Fruit fly (Drosophila melanogaster): ENCODE measurements around the gene trx.

The trx gene

dm6 chr3R:14327472-14328104 lies 40.9 kb upstream of the trx start, which contains the start of gene spn-B:
spn-B (plus strand) TSS chr3R:14328051.
- TF ChIP-seq CG13204 (GFP tag; optimal IDR thresholded peaks at IDR 0.05) (no peak), rn (GFP tag; IDR thresholded peaks at IDR 0.05) (no peak; the same call in 1 of the 2 replicates), fd96Ca (GFP tag; IDR thresholded peaks at IDR 0.05) (peak; percentile 56; the same call in 2 of the 3 replicates), EcR (GFP tag; optimal IDR thresholded peaks at IDR 0.05) (no peak), CG8159 (tag; optimal IDR thresholded peaks at IDR 0.05) (peak; percentile 72), CG15710 (tag; optimal IDR thresholded peaks at IDR 0.05) (peak; percentile 65), CG12605 (GFP tag; IDR thresholded peaks at IDR 0.05) (peak; percentile 62), CG34367 (tag; optimal IDR thresholded peaks at IDR 0.05) (peak; percentile 67), CG17806 (tag; optimal IDR thresholded peaks at IDR 0.05) (peak; percentile 74), CG4496 (GFP tag; IDR thresholded peaks at IDR 0.05) (peak; percentile 80), CG9948 (tag; optimal IDR thresholded peaks at IDR 0.05) (peak; percentile 73), CG14655 (GFP tag; optimal IDR thresholded peaks at IDR 0.05) (no peak), D1 (tag; optimal IDR thresholded peaks at IDR 0.05) (no peak), Ets98B (GFP tag; IDR thresholded peaks at IDR 0.05) (peak; percentile 77), CG32121 (GFP tag; IDR thresholded peaks at IDR 0.05) (peak; percentile 72; the same call in 1 of the 2 replicates), Pif1B (GFP tag; optimal IDR thresholded peaks at IDR 0.05) (peak; percentile 69), Snoo (tag; optimal IDR thresholded peaks at IDR 0.05) (peak; percentile 85), Pif1A (GFP tag; optimal IDR thresholded peaks at IDR 0.05) (no peak), CG10348 (GFP tag; IDR thresholded peaks at IDR 0.05) (no peak), gl (tag; optimal IDR thresholded peaks at IDR 0.05) (no peak), CG8301 (tag; optimal IDR thresholded peaks at IDR 0.05) (peak; percentile 76)

dm6 chr3R:14327113-14327466 lies 40.4 kb upstream of the trx start:
- TF ChIP-seq CG4496 (GFP tag; IDR thresholded peaks at IDR 0.05) (no peak), EcR (GFP tag; optimal IDR thresholded peaks at IDR 0.05) (no peak), CG8301 (tag; optimal IDR thresholded peaks at IDR 0.05) (no peak), CG34367 (tag; optimal IDR thresholded peaks at IDR 0.05) (no peak), CG8159 (tag; optimal IDR thresholded peaks at IDR 0.05) (no peak), D1 (tag; optimal IDR thresholded peaks at IDR 0.05) (no peak), CG12605 (GFP tag; IDR thresholded peaks at IDR 0.05) (no peak)

dm6 chr3R:14326250-14327112 lies 39.8 kb upstream of the trx start, which contains the start of the genes Afti and ATPsynE:
Afti (minus strand) TSS chr3R:14326689.
ATPsynE (plus strand) TSS chr3R:14326947.
- TF ChIP-seq CG13204 (GFP tag; optimal IDR thresholded peaks at IDR 0.05): no peak
- TF ChIP-seq rn (GFP tag; IDR thresholded peaks at IDR 0.05): no peak
- TF ChIP-seq CG17806 (tag; optimal IDR thresholded peaks at IDR 0.05): peak; percentile 57
- no peak for TF ChIP-seq Pif1A (GFP tag; optimal IDR thresholded peaks at IDR 0.05)
- TF ChIP-seq CG15710 (tag; optimal IDR thresholded peaks at IDR 0.05): peak; percentile 56
- no peak for TF ChIP-seq gl (tag; optimal IDR thresholded peaks at IDR 0.05)
- no peak for TF ChIP-seq EcR (GFP tag; optimal IDR thresholded peaks at IDR 0.05)
- TF ChIP-seq CG14655 (GFP tag; optimal IDR thresholded peaks at IDR 0.05): no peak
- TF ChIP-seq CG34367 (tag; optimal IDR thresholded peaks at IDR 0.05): peak; percentile 33
- TF ChIP-seq CG10348 (GFP tag; IDR thresholded peaks at IDR 0.05): no peak
- no peak for TF ChIP-seq CG8159 (tag; optimal IDR thresholded peaks at IDR 0.05)
- TF ChIP-seq Pif1B (GFP tag; optimal IDR thresholded peaks at IDR 0.05): no peak
- TF ChIP-seq CG4496 (GFP tag; IDR thresholded peaks at IDR 0.05): peak; percentile 78
- no peak for TF ChIP-seq CG8301 (tag; optimal IDR thresholded peaks at IDR 0.05)
- peak; percentile 52 for TF ChIP-seq Snoo (tag; optimal IDR thresholded peaks at IDR 0.05)
- TF ChIP-seq CG12605 (GFP tag; IDR thresholded peaks at IDR 0.05): no peak
- no peak for TF ChIP-seq D1 (tag; optimal IDR thresholded peaks at IDR 0.05)
- TF ChIP-seq CG9948 (tag; optimal IDR thresholded peaks at IDR 0.05): no peak
- TF ChIP-seq CG32121 (GFP tag; IDR thresholded peaks at IDR 0.05): peak; percentile 41; the same call in 1 of the 2 replicates
- TF ChIP-seq fd96Ca (GFP tag; IDR thresholded peaks at IDR 0.05): peak; percentile 54
- TF ChIP-seq Ets98B (GFP tag; IDR thresholded peaks at IDR 0.05): peak; percentile 52

dm6 chr3R:14315912-14316444 lies 29.3 kb upstream of the trx start, which contains the start of gene Set8:
Set8 (plus strand) TSS chr3R:14316038.
- TF ChIP-seq CG9948 (tag; optimal IDR thresholded peaks at IDR 0.05): no peak
- TF ChIP-seq CG32121 (GFP tag; IDR thresholded peaks at IDR 0.05): no peak
- TF ChIP-seq CG15710 (tag; optimal IDR thresholded peaks at IDR 0.05): peak; percentile 47
- peak; percentile 58 for TF ChIP-seq CG4496 (GFP tag; IDR thresholded peaks at IDR 0.05)
- TF ChIP-seq gl (tag; optimal IDR thresholded peaks at IDR 0.05): peak; percentile 66
- no peak for TF ChIP-seq CG10348 (GFP tag; IDR thresholded peaks at IDR 0.05)
- TF ChIP-seq CG34367 (tag; optimal IDR thresholded peaks at IDR 0.05): peak; percentile 36
- TF ChIP-seq CG12605 (GFP tag; IDR thresholded peaks at IDR 0.05): peak; percentile 69
- peak; percentile 59 for TF ChIP-seq Ets98B (GFP tag; IDR thresholded peaks at IDR 0.05)
- TF ChIP-seq Pif1A (GFP tag; optimal IDR thresholded peaks at IDR 0.05): no peak
- TF ChIP-seq D1 (tag; optimal IDR thresholded peaks at IDR 0.05): no peak
- TF ChIP-seq CG17806 (tag; optimal IDR thresholded peaks at IDR 0.05): no peak
- 0 out of 3 replicates have a peak, but pooled peaks have one; percentile 55 for TF ChIP-seq fd96Ca (GFP tag; IDR thresholded peaks at IDR 0.05)
- no peak for TF ChIP-seq Pif1B (GFP tag; optimal IDR thresholded peaks at IDR 0.05)
- TF ChIP-seq rn (GFP tag; IDR thresholded peaks at IDR 0.05): peak; percentile 44; the same call in 1 of the 2 replicates
- no peak for TF ChIP-seq CG14655 (GFP tag; optimal IDR thresholded peaks at IDR 0.05)
- TF ChIP-seq CG8159 (tag; optimal IDR thresholded peaks at IDR 0.05): no peak

- no peak for TF ChIP-seq Pif1A (GFP tag; optimal IDR thresholded peaks at IDR 0.05)
- no peak for TF ChIP-seq CG34367 (tag; optimal IDR thresholded peaks at IDR 0.05)
- TF ChIP-seq D1 (tag; optimal IDR thresholded peaks at IDR 0.05): no peak
- TF ChIP-seq CG8159 (tag; optimal IDR thresholded peaks at IDR 0.05): no peak
- no peak for TF ChIP-seq CG14655 (GFP tag; optimal IDR thresholded peaks at IDR 0.05)
- no peak for TF ChIP-seq gl (tag; optimal IDR thresholded peaks at IDR 0.05)
- TF ChIP-seq fd96Ca (GFP tag; IDR thresholded peaks at IDR 0.05): no peak
- no peak for TF ChIP-seq Ets98B (GFP tag; IDR thresholded peaks at IDR 0.05)
These were observed 27.9 kb upstream of the trx start, which contains the start of gene Crz for dm6 chr3R:14314554-14314953. Crz (plus strand) TSS chr3R:14314854.
